Fruit fly (Drosophila melanogaster) whole organism, embryonic: Measurements from ENCODE around the gene wtrw.

Source experiments
- BEAF-32 ChIP-seq: fragments of 200-800 bp; sonication (Bioruptor generic); optimal IDR thresholded peaks from 3 replicates; lab custom pipeline; 2017; ENCODE audit warnings: missing biosample characterization, missing genetic modification characterization, mild to moderate bottlenecking, moderate library complexity, missing genetic modification reagents
- CG10267 ChIP-seq: fragments of 200-800 bp; sonication (Bioruptor generic); optimal IDR thresholded peaks from 2 replicates; lab custom pipeline; 2018; ENCODE audit warnings: missing biosample characterization, mild to moderate bottlenecking, missing genetic modification characterization, moderate library complexity
- CG10462 ChIP-seq: fragments of 200-800 bp; sonication (Bioruptor generic); optimal IDR thresholded peaks from 2 replicates; lab custom pipeline; 2016; ENCODE audit warnings: missing biosample characterization, missing genetic modification characterization
- CG12155 ChIP-seq: fragments of 200-800 bp; sonication (Bioruptor generic); optimal IDR thresholded peaks from 3 replicates; lab custom pipeline; 2016; ENCODE audit warnings: missing biosample characterization, missing genetic modification characterization
- CG12236 ChIP-seq: fragments of 200-800 bp; sonication (Bioruptor generic); optimal IDR thresholded peaks from 2 replicates; lab custom pipeline; 2016; ENCODE audit warnings: missing biosample characterization, missing genetic modification characterization
- CG12391 ChIP-seq: fragments of 200-800 bp; sonication (Bioruptor generic); optimal IDR thresholded peaks from 3 replicates; lab custom pipeline; 2018; ENCODE audit warnings: missing biosample characterization, mild to moderate bottlenecking, missing genetic modification characterization, moderate library complexity
- CG13287 ChIP-seq: fragments of 200-800 bp; sonication (Bioruptor generic); IDR thresholded peaks from 2 replicates; pipeline ENCODE4 v1.3.6; 2022; ENCODE audit warnings: missing biosample characterization, missing genetic modification characterization; ENCODE audit not compliant: partially characterized antibody
- CG14050 ChIP-seq: fragments of 200-800 bp; sonication (Bioruptor generic); IDR thresholded peaks from 3 replicates; pipeline ENCODE4 v1.3.6; 2022; ENCODE audit warnings: missing biosample characterization, missing genetic modification characterization
- CG14710 ChIP-seq: fragments of 200-800 bp; sonication (Bioruptor generic); optimal IDR thresholded peaks from 3 replicates; lab custom pipeline; 2019; ENCODE audit warnings: missing biosample characterization, mild to moderate bottlenecking, missing genetic modification characterization, moderate library complexity
- CG15601 ChIP-seq: fragments of 200-800 bp; sonication (Bioruptor generic); optimal IDR thresholded peaks from 3 replicates; lab custom pipeline; 2019; ENCODE audit warnings: missing biosample characterization, mild to moderate bottlenecking, missing genetic modification characterization, moderate library complexity
- CG16779 ChIP-seq: fragments of 200-800 bp; sonication (Bioruptor generic); IDR thresholded peaks from 2 replicates; pipeline ENCODE4 v1.3.6; 2022; ENCODE audit warnings: missing biosample characterization, missing genetic modification characterization
- CG17359 ChIP-seq: fragments of 200-800 bp; sonication (Bioruptor generic); optimal IDR thresholded peaks from 3 replicates; lab custom pipeline; 2018; ENCODE audit warnings: missing biosample characterization, mild to moderate bottlenecking, missing genetic modification characterization, moderate library complexity
- CG17568 ChIP-seq: fragments of 200-800 bp; sonication (Bioruptor generic); optimal IDR thresholded peaks from 2 replicates; lab custom pipeline; 2018; ENCODE audit warnings: missing biosample characterization, mild to moderate bottlenecking, missing genetic modification characterization, moderate library complexity
- CG17612 ChIP-seq: fragments of 200-800 bp; sonication (Bioruptor generic); IDR thresholded peaks from 2 replicates; pipeline ENCODE4 v1.3.6; 2022; ENCODE audit warnings: missing biosample characterization, missing genetic modification characterization
- CG17829 ChIP-seq: fragments of 200-800 bp; optimal IDR thresholded peaks from 2 replicates; lab custom pipeline; 2019; ENCODE audit warnings: missing biosample characterization, mild to moderate bottlenecking, missing genetic modification characterization, moderate library complexity
- CG2199 ChIP-seq: fragments of 200-800 bp; sonication (Bioruptor generic); IDR thresholded peaks from 3 replicates; pipeline ENCODE4 v1.3.6; 2022; ENCODE audit warnings: missing biosample characterization, missing genetic modification characterization
- CG2875 ChIP-seq: fragments of 200-800 bp; sonication (Bioruptor generic); optimal IDR thresholded peaks from 2 replicates; lab custom pipeline; 2017; ENCODE audit warnings: missing biosample characterization, mild to moderate bottlenecking, missing genetic modification characterization, missing genetic modification reagents
- CG34224 ChIP-seq: fragments of 200-800 bp; sonication (Bioruptor generic); IDR thresholded peaks from 3 replicates; pipeline ENCODE4 v1.3.6; 2022; ENCODE audit warnings: missing biosample characterization, missing genetic modification characterization; ENCODE audit not compliant: partially characterized antibody
- CG34422 ChIP-seq: fragments of 200-800 bp; sonication (Bioruptor generic); IDR thresholded peaks from 3 replicates; pipeline ENCODE4 v1.3.6; 2022; ENCODE audit warnings: missing biosample characterization, missing genetic modification characterization
- CG4282 ChIP-seq: fragments of 200-800 bp; sonication (Bioruptor generic); optimal IDR thresholded peaks from 2 replicates; lab custom pipeline; 2016; ENCODE audit warnings: missing biosample characterization, missing genetic modification characterization
- CG7987 ChIP-seq: fragments of 200-800 bp; sonication (Bioruptor generic); optimal IDR thresholded peaks from 2 replicates; lab custom pipeline; 2018; ENCODE audit warnings: missing biosample characterization, mild to moderate bottlenecking, missing genetic modification characterization, moderate library complexity
- CG8089 ChIP-seq: fragments of 200-800 bp; sonication (Bioruptor generic); optimal IDR thresholded peaks from 3 replicates; lab custom pipeline; 2016; ENCODE audit warnings: missing biosample characterization, missing genetic modification characterization
- CG8359 ChIP-seq: fragments of 200-800 bp; sonication (Bioruptor generic); optimal IDR thresholded peaks from 2 replicates; lab custom pipeline; 2017; ENCODE audit warnings: missing biosample characterization, mild to moderate bottlenecking, missing genetic modification characterization, borderline replicate concordance
- D19A ChIP-seq: fragments of 200-800 bp; optimal IDR thresholded peaks from 3 replicates; lab custom pipeline; 2019; ENCODE audit warnings: missing biosample characterization, mild to moderate bottlenecking, missing genetic modification characterization, moderate library complexity
- Deaf1 ChIP-seq: fragments of 200-800 bp; optimal IDR thresholded peaks from 3 replicates; lab custom pipeline; 2019; ENCODE audit warnings: missing biosample characterization, mild to moderate bottlenecking, missing genetic modification characterization, moderate library complexity
- HmgD ChIP-seq: fragments of 200-800 bp; sonication (Bioruptor generic); optimal IDR thresholded peaks from 3 replicates; lab custom pipeline; 2016; ENCODE audit warnings: missing biosample characterization, missing genetic modification characterization
- Hmr ChIP-seq: fragments of 200-800 bp; sonication (Bioruptor generic); optimal IDR thresholded peaks from 3 replicates; lab custom pipeline; 2017; ENCODE audit warnings: mild to moderate bottlenecking, missing biosample characterization, missing genetic modification reagents, missing genetic modification characterization
- Hmx ChIP-seq: fragments of 200-800 bp; sonication (Bioruptor generic); optimal IDR thresholded peaks from 2 replicates; lab custom pipeline; 2016; ENCODE audit warnings: missing biosample characterization, missing genetic modification characterization
- Hr51 ChIP-seq, 2 experiments: fragments of 200-800 bp; sonication (Bioruptor generic); optimal IDR thresholded peaks; 2 replicates in 1 of 2; 3 replicates in 1 of 2; lab custom pipeline; 2016 to 2018; ENCODE audit warnings: missing biosample characterization in 2 of 2, missing genetic modification characterization in 2 of 2, mild to moderate bottlenecking in 1 of 2, moderate library complexity in 1 of 2
- Med ChIP-seq: fragments of 200-800 bp; sonication (Bioruptor generic); peaks from one replicate; lab custom pipeline; 2016; ENCODE audit warnings: missing biosample characterization, missing genetic modification characterization, mild to moderate bottlenecking, inconsistent platforms, moderate library complexity
- Mes4 ChIP-seq: fragments of 200-800 bp; sonication (Bioruptor generic); optimal IDR thresholded peaks from 2 replicates; lab custom pipeline; 2016; ENCODE audit warnings: missing biosample characterization, missing genetic modification characterization
- NC2β ChIP-seq: fragments of 200-800 bp; sonication (Bioruptor generic); optimal IDR thresholded peaks from 2 replicates; lab custom pipeline; 2016; ENCODE audit warnings: missing biosample characterization, missing genetic modification characterization
- Scr ChIP-seq: fragments of 200-800 bp; sonication (Bioruptor generic); IDR thresholded peaks from 2 replicates; pipeline ENCODE4 v1.3.6; 2022; ENCODE audit warnings: missing biosample characterization, missing genetic modification characterization; ENCODE audit not compliant: partially characterized antibody
- cato ChIP-seq: fragments of 200-800 bp; sonication (Bioruptor generic); optimal IDR thresholded peaks from 2 replicates; lab custom pipeline; 2016; ENCODE audit warnings: missing biosample characterization, missing genetic modification characterization, borderline replicate concordance
- chinmo ChIP-seq: fragments of 200-800 bp; sonication (Bioruptor generic); IDR thresholded peaks from 4 replicates; pipeline ENCODE4 v1.3.6; 2022; ENCODE audit warnings: missing biosample characterization, missing genetic modification characterization; ENCODE audit not compliant: partially characterized antibody
- chn ChIP-seq: fragments of 200-800 bp; sonication (Bioruptor generic); optimal IDR thresholded peaks from 2 replicates; lab custom pipeline; 2016; ENCODE audit warnings: missing biosample characterization, missing genetic modification characterization
- dmrt99B ChIP-seq: fragments of 200-800 bp; sonication (Bioruptor generic); optimal IDR thresholded peaks from 2 replicates; lab custom pipeline; 2018; ENCODE audit warnings: missing biosample characterization, mild to moderate bottlenecking, missing genetic modification characterization, moderate library complexity
- fd102C ChIP-seq: fragments of 200-800 bp; sonication (Bioruptor generic); optimal IDR thresholded peaks from 2 replicates; lab custom pipeline; 2018; ENCODE audit warnings: missing biosample characterization, mild to moderate bottlenecking, missing genetic modification characterization, moderate library complexity
- ftz-f1 ChIP-seq: fragments of 200-800 bp; sonication (Bioruptor generic); optimal IDR thresholded peaks from 2 replicates; lab custom pipeline; 2016; ENCODE audit warnings: missing biosample characterization, missing genetic modification characterization
- hb ChIP-seq: fragments of 200-800 bp; sonication (Bioruptor generic); IDR thresholded peaks from 3 replicates; pipeline ENCODE4 v1.3.6; 2022; ENCODE audit warnings: missing biosample characterization, missing genetic modification characterization; ENCODE audit not compliant: partially characterized antibody
- hkb ChIP-seq, 2 experiments: fragments of 200-800 bp in 1 of 2; fragments of >200 bp in 1 of 2; sonication (Bioruptor generic) in 1 of 2; IDR thresholded peaks in 1 of 2; optimal IDR thresholded peaks in 1 of 2; 2 replicates each; pipeline versions ENCODE4 v1.3.6 to Lab custom; 2017 to 2022; ENCODE audit warnings: missing biosample characterization in 1 of 2, missing genetic modification characterization in 1 of 2
- jigr1 ChIP-seq: fragments of 200-800 bp; sonication (Bioruptor generic); IDR thresholded peaks from 3 replicates; pipeline ENCODE4 v1.3.6; 2022; ENCODE audit warnings: missing biosample characterization, missing genetic modification characterization
- lab ChIP-seq: fragments of 200-800 bp; sonication (Bioruptor generic); optimal IDR thresholded peaks from 3 replicates; lab custom pipeline; 2017; ENCODE audit warnings: missing biosample characterization, missing genetic modification characterization, mild to moderate bottlenecking, moderate library complexity, missing genetic modification reagents
- mam ChIP-seq: fragments of 200-800 bp; sonication (Bioruptor generic); optimal IDR thresholded peaks from 3 replicates; lab custom pipeline; 2016; ENCODE audit warnings: missing biosample characterization, missing genetic modification characterization
- psq ChIP-seq: fragments of 200-800 bp; sonication (Bioruptor generic); optimal IDR thresholded peaks from 2 replicates; lab custom pipeline; 2017; ENCODE audit warnings: missing biosample characterization, missing genetic modification characterization
- sens ChIP-seq: fragments of 200-800 bp; sonication (Bioruptor generic); peaks from one replicate; lab custom pipeline; 2016; ENCODE audit warnings: missing biosample characterization, missing genetic modification characterization
- sisA ChIP-seq: fragments of 200-800 bp; sonication (Bioruptor generic); IDR thresholded peaks from 2 replicates; pipeline ENCODE4 v1.3.6; 2022; ENCODE audit warnings: missing biosample characterization, missing genetic modification characterization
- stwl ChIP-seq: fragments of 200-800 bp; sonication (Bioruptor generic); optimal IDR thresholded peaks from 3 replicates; lab custom pipeline; 2018; ENCODE audit warnings: missing biosample characterization, mild to moderate bottlenecking, missing genetic modification characterization, moderate library complexity
- tup ChIP-seq: fragments of 200-800 bp; sonication (Bioruptor generic); optimal IDR thresholded peaks from 2 replicates; lab custom pipeline; 2016; ENCODE audit warnings: missing biosample characterization, mild to moderate bottlenecking, missing genetic modification characterization, moderate library complexity
- tx ChIP-seq: fragments of 200-800 bp; sonication (Bioruptor generic); optimal IDR thresholded peaks from 2 replicates; lab custom pipeline; 2016; ENCODE audit warnings: missing biosample characterization, missing genetic modification characterization

wtrw gene

DNA sequence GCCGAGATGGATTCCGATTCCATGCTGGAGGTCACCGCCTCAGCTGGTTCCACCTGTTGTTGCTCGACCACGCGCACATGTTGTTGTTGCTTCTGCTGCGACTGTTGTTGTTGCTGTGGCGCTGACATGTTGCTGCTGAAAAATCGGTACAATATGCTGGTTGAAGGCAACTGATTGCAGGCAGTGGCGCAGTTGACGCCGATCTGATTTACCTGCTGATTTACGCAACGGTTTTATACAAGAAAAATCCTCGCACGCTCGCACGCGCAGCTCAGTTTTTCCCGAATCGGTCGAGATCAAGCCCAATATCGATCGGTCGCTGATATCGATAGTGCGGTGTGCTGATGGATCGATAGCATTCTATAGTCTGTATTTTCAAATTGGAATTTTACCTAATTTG is 20.4 kb downstream of the wtrw start, which contains the start of gene Prat:
Gene Prat, minus strand, starts transcription at position 298 of the 400 bp plus-strand sequence.
- TF ChIP-seq tup (GFP tag; lab: Kevin White, UChicago) (no peak), CG17612 (GFP tag; lab: Robert Waterston, UW) (no peak), BEAF-32 (peak; percentile 80), CG15601 (tag; lab: Kevin White, UChicago) (no peak), Mes4 (no peak), CG10267 (tag; lab: Kevin White, UChicago) (peak; percentile 25), tx (no peak), NC2β (no peak), CG12155 (no peak), ftz-f1 (GFP tag; lab: Kevin White, UChicago) (peak; percentile 46), CG34224 (GFP tag; lab: Robert Waterston, UW) (peak; percentile 76), CG2199 (GFP tag; lab: Robert Waterston, UW) (no peak), CG17359 (tag; lab: Kevin White, UChicago) (no peak), CG12236 (no peak), psq (GFP tag; lab: Kevin White, UChicago) (no peak), CG7987 (no peak), CG12391 (tag; lab: Kevin White, UChicago) (no peak), stwl (tag; lab: Kevin White, UChicago) (peak; percentile 33), CG10462 (GFP tag; lab: Kevin White, UChicago) (no peak), fd102C (GFP tag; lab: Kevin White, UChicago) (no peak), jigr1 (GFP tag; lab: Robert Waterston, UW) (no peak), CG13287 (GFP tag; lab: Robert Waterston, UW) (peak; percentile 80), HmgD (peak; percentile 39), Med (GFP tag; lab: Kevin White, UChicago) (peak; percentile 66), dmrt99B (no peak), cato (GFP tag; lab: Kevin White, UChicago) (no peak), hkb (optimal IDR thresholded peaks at IDR 0.05; lab: Kevin White, UChicago) (no peak), hkb (GFP tag; IDR thresholded peaks at IDR 0.05; lab: Robert Waterston, UW) (no peak), mam (GFP tag; lab: Kevin White, UChicago) (no peak), Scr (GFP tag; lab: Robert Waterston, UW) (peak; percentile 79), Hr51 (GFP tag; optimal IDR thresholded peaks at IDR 0.05; lab: Kevin White, UChicago) (no peak), CG17829 (tag; lab: Kevin White, UChicago) (peak; percentile 5), sens (GFP tag; lab: Kevin White, UChicago) (no peak), CG34422 (peak; percentile 59; the same call in 2 of the 3 replicates), CG8359 (no peak), Hmr (GFP tag; lab: Kevin White, UChicago) (no peak), CG14050 (GFP tag; lab: Robert Waterston, UW) (no peak), CG8089 (GFP tag; lab: Kevin White, UChicago) (no peak), sisA (GFP tag; lab: Robert Waterston, UW) (no peak), CG14710 (tag; lab: Kevin White, UChicago) (peak; percentile 9), CG17568 (GFP tag; lab: Kevin White, UChicago) (no peak), CG16779 (GFP tag; lab: Robert Waterston, UW) (no peak), Hmx (GFP tag; lab: Kevin White, UChicago) (no peak), chn (GFP tag; lab: Kevin White, UChicago) (no peak), chinmo (GFP tag; lab: Robert Waterston, UW) (peak; percentile 53; the same call in 1 of the 4 replicates), CG2875 (GFP tag; lab: Kevin White, UChicago) (no peak), CG4282 (no peak), lab (GFP tag; lab: Kevin White, UChicago) (no peak), Deaf1 (tag; lab: Kevin White, UChicago) (no peak), D19A (tag; lab: Kevin White, UChicago) (no peak), hb (GFP tag; lab: Robert Waterston, UW) (peak; percentile 47; the same call in 2 of the 3 replicates)
